Worm (Caenorhabditis elegans) whole organism, mixed stage, embryonic: ENCODE data around the gene M01F1.4.

Experiments used
- bed-3 ChIP-seq: fragments of 200-800 bp; sonication (Bioruptor generic); optimal IDR thresholded peaks from 3 replicates; lab custom pipeline; 2018; ENCODE audit warnings: mild to moderate bottlenecking, missing genetic modification characterization, moderate library complexity, missing compliant biosample characterization
- blmp-1 ChIP-seq: fragments of 150-350 bp; optimal IDR thresholded peaks from 2 replicates; lab custom pipeline; 2014; ENCODE audit warnings: missing biosample characterization, missing genetic modification characterization
- ceh-39 ChIP-seq: fragments of 150-350 bp; optimal IDR thresholded peaks from 2 replicates; lab custom pipeline; 2014; ENCODE audit warnings: missing biosample characterization, missing genetic modification characterization
- ceh-43 ChIP-seq: fragments of 200-800 bp; sonication (Bioruptor generic); optimal IDR thresholded peaks from 2 replicates; lab custom pipeline; 2018; ENCODE audit warnings: mild to moderate bottlenecking, missing genetic modification characterization, moderate library complexity, missing compliant biosample characterization
- ceh-83 ChIP-seq: fragments of 200-800 bp; sonication (Bioruptor generic); optimal IDR thresholded peaks from 2 replicates; lab custom pipeline; 2018; ENCODE audit warnings: mild to moderate bottlenecking, missing genetic modification characterization, missing compliant biosample characterization
- ces-1 ChIP-seq: fragments of 150-350 bp; optimal IDR thresholded peaks from 2 replicates; lab custom pipeline; 2014; ENCODE audit warnings: missing biosample characterization, missing genetic modification reagents, missing genetic modification characterization
- cnd-1 ChIP-seq: fragments of 200-800 bp; sonication (Bioruptor generic); optimal IDR thresholded peaks from 2 replicates; lab custom pipeline; 2018; ENCODE audit warnings: mild to moderate bottlenecking, missing genetic modification characterization, missing compliant biosample characterization
- drap-1 ChIP-seq: fragments of 200-800 bp; sonication (Bioruptor generic); optimal IDR thresholded peaks from 3 replicates; lab custom pipeline; 2018; ENCODE audit warnings: mild to moderate bottlenecking, missing genetic modification characterization, missing compliant biosample characterization
- elt-1 ChIP-seq: sonication (generic microtip); optimal IDR thresholded peaks from 2 replicates; lab custom pipeline; 2017; ENCODE audit warnings: missing genetic modification characterization, mild to moderate bottlenecking, missing compliant biosample characterization, antibody characterized with exemption, moderate library complexity, borderline replicate concordance; ENCODE audit not compliant: insufficient read depth
- hlh-1 ChIP-seq: fragments of 150-350 bp; optimal IDR thresholded peaks from 2 replicates; lab custom pipeline; 2014; ENCODE audit warnings: missing biosample characterization, missing genetic modification reagents, missing genetic modification characterization
- lin-13 ChIP-seq: fragments of 150-350 bp; optimal IDR thresholded peaks from 2 replicates; lab custom pipeline; 2014; ENCODE audit warnings: missing biosample characterization, missing genetic modification characterization
- lin-32 ChIP-seq: fragments of 200-800 bp; sonication (Bioruptor generic); optimal IDR thresholded peaks from 2 replicates; lab custom pipeline; 2018; ENCODE audit warnings: mild to moderate bottlenecking, missing genetic modification characterization, missing compliant biosample characterization
- lsy-2 ChIP-seq: fragments of 150-350 bp; optimal IDR thresholded peaks from 2 replicates; lab custom pipeline; 2014; ENCODE audit warnings: missing biosample characterization, missing genetic modification characterization
- mab-5 ChIP-seq: fragments of 150-350 bp; optimal IDR thresholded peaks from 2 replicates; lab custom pipeline; 2014; ENCODE audit warnings: missing biosample characterization, missing genetic modification characterization
- mep-1 ChIP-seq: fragments of 150-350 bp; optimal IDR thresholded peaks from 2 replicates; lab custom pipeline; 2017; ENCODE audit warnings: missing biosample characterization, missing genetic modification reagents, missing genetic modification characterization, inconsistent platforms
- mls-2 ChIP-seq: sonication (generic microtip); optimal IDR thresholded peaks from 2 replicates; lab custom pipeline; 2016; ENCODE audit warnings: mild to moderate bottlenecking, missing genetic modification characterization, moderate library complexity, missing compliant biosample characterization
- nhr-12 ChIP-seq: fragments of 150-350 bp; optimal IDR thresholded peaks from 2 replicates; lab custom pipeline; 2014; ENCODE audit warnings: missing biosample characterization, missing genetic modification characterization
- nhr-2 ChIP-seq: fragments of 150-350 bp; optimal IDR thresholded peaks from 2 replicates; lab custom pipeline; 2014; ENCODE audit warnings: missing biosample characterization, missing genetic modification characterization
- nhr-237 ChIP-seq: fragments of 150-350 bp; optimal IDR thresholded peaks from 2 replicates; lab custom pipeline; 2014; ENCODE audit warnings: missing biosample characterization, missing genetic modification characterization
- nhr-28 ChIP-seq: fragments of 150-350 bp; optimal IDR thresholded peaks from 2 replicates; lab custom pipeline; 2014; ENCODE audit warnings: missing biosample characterization, missing genetic modification characterization
- nhr-76 ChIP-seq: sonication (generic microtip); optimal IDR thresholded peaks from 2 replicates; lab custom pipeline; 2017; ENCODE audit warnings: missing biosample characterization, missing genetic modification characterization
- pha-4 ChIP-seq: fragments of 150-350 bp; optimal IDR thresholded peaks from 2 replicates; lab custom pipeline; 2018; ENCODE audit warnings: missing biosample characterization, missing genetic modification reagents, missing genetic modification characterization
- sem-2 ChIP-seq: fragments of 200-800 bp; sonication (Bioruptor generic); optimal IDR thresholded peaks from 2 replicates; lab custom pipeline; 2018; ENCODE audit warnings: mild to moderate bottlenecking, missing genetic modification characterization, missing compliant biosample characterization
- snpc-4 ChIP-seq: fragments of 150-350 bp; optimal IDR thresholded peaks from 2 replicates; lab custom pipeline; 2014; ENCODE audit warnings: missing biosample characterization, missing genetic modification characterization
- sptf-1 ChIP-seq: sonication (generic microtip); optimal IDR thresholded peaks from 2 replicates; lab custom pipeline; 2017; ENCODE audit warnings: mild to moderate bottlenecking, missing genetic modification characterization, moderate library complexity, missing compliant biosample characterization
- tbx-8 ChIP-seq: fragments of 200-800 bp; sonication (Bioruptor generic); optimal IDR thresholded peaks from 2 replicates; lab custom pipeline; 2018; ENCODE audit warnings: mild to moderate bottlenecking, missing genetic modification characterization, moderate library complexity, missing compliant biosample characterization
- unc-120 ChIP-seq: sonication (generic microtip); optimal IDR thresholded peaks from 2 replicates; lab custom pipeline; 2017; ENCODE audit warnings: missing genetic modification characterization, missing compliant biosample characterization; ENCODE audit not compliant: poor library complexity, severe bottlenecking
- unc-39 ChIP-seq: fragments of 150-350 bp; optimal IDR thresholded peaks from 2 replicates; lab custom pipeline; 2014; ENCODE audit warnings: missing biosample characterization, missing genetic modification characterization
- unc-62 ChIP-seq: fragments of 150-350 bp; optimal IDR thresholded peaks from 2 replicates; lab custom pipeline; 2014; ENCODE audit warnings: missing biosample characterization, missing genetic modification reagents, missing genetic modification characterization
- zip-8 ChIP-seq: fragments of 150-350 bp; optimal IDR thresholded peaks from 2 replicates; lab custom pipeline; 2014; ENCODE audit warnings: missing biosample characterization, missing genetic modification characterization

Gene M01F1.4

ce11 chrIII:3482291-3482690 lies 27.5 kb downstream of the M01F1.4 start, which contains the start of gene C34C12.6:
C34C12.6 (plus strand) TSS chrIII:3482591.
- TF ChIP-seq ceh-43 (GFP tag; lab: Kevin White, UChicago), result no peak

- TF ChIP-seq unc-120 (tag; lab: Kevin White, UChicago), result no peak
- TF ChIP-seq ceh-43 (GFP tag; lab: Kevin White, UChicago), result no peak
- TF ChIP-seq sem-2 (GFP tag; lab: Kevin White, UChicago), result no peak
- TF ChIP-seq blmp-1, result no peak
- TF ChIP-seq cnd-1, result no peak
- TF ChIP-seq unc-62, result no peak
- TF ChIP-seq, all 35 proteins: peak for 0
Measured at ce11 chrIII:3480950-3481349, 28.9 kb downstream of the M01F1.4 start.

- peak; percentile 9 for TF ChIP-seq tbx-8 (GFP tag; lab: Kevin White, UChicago)
- no peak for TF ChIP-seq ceh-39 (tag; lab: Kevin White, UChicago)
Measured at ce11 chrIII:3480236-3480635, 29.6 kb downstream of the M01F1.4 start.

ce11 chrIII:3478795-3479398 lies 30.9 kb downstream of the M01F1.4 start:
- TF ChIP-seq elt-1 (peak; percentile 89), bed-3 (GFP tag; lab: Kevin White, UChicago) (no peak), snpc-4 (tag; lab: Kevin White, UChicago) (no peak)

- TF ChIP-seq elt-1 (no peak), unc-39 (tag; lab: Kevin White, UChicago) (no peak), pha-4 (tag; lab: Kevin White, UChicago) (no peak)
- TF ChIP-seq, all 35 proteins: peak for 0
Measured at ce11 chrIII:3477375-3477774, 32.5 kb downstream of the M01F1.4 start.

ce11 chrIII:3476245-3476644 lies 33.6 kb downstream of the M01F1.4 start:
- TF ChIP-seq cnd-1 (peak; percentile 22), tbx-8 (GFP tag; lab: Kevin White, UChicago) (peak; percentile 73), ceh-39 (tag; lab: Kevin White, UChicago) (no peak), drap-1 (GFP tag; lab: Kevin White, UChicago) (no peak), nhr-237 (tag; lab: Kevin White, UChicago) (no peak), nhr-76 (no peak), ceh-83 (GFP tag; lab: Kevin White, UChicago) (no peak), blmp-1 (no peak), ceh-43 (GFP tag; lab: Kevin White, UChicago) (no peak), elt-1 (no peak), sptf-1 (tag; lab: Kevin White, UChicago) (peak; percentile 66), mls-2 (tag; lab: Kevin White, UChicago) (peak; percentile 29), nhr-2 (tag; lab: Kevin White, UChicago) (no peak), bed-3 (GFP tag; lab: Kevin White, UChicago) (peak; percentile 61), lsy-2 (tag; lab: Kevin White, UChicago) (no peak), hlh-1 (tag; lab: Kevin White, UChicago) (no peak), nhr-12 (tag; lab: Kevin White, UChicago) (no peak), nhr-28 (tag; lab: Kevin White, UChicago) (no peak), lin-13 (tag; lab: Kevin White, UChicago) (no peak), sem-2 (GFP tag; lab: Kevin White, UChicago) (peak; percentile 10), ces-1 (GFP tag; lab: Kevin White, UChicago) (peak; percentile 31), lin-32 (GFP tag; lab: Kevin White, UChicago) (peak; percentile 35), snpc-4 (tag; lab: Kevin White, UChicago) (no peak), mep-1 (tag; lab: Kevin White, UChicago) (no peak), mab-5 (tag; lab: Kevin White, UChicago) (no peak), pha-4 (tag; lab: Kevin White, UChicago) (no peak), zip-8 (no peak)
